Worm (Caenorhabditis elegans): ENCODE results near the gene fbxb-24.

- TF ChIP-seq T22C8.4 (GFP tag; IDR thresholded peaks at IDR 0.05) (no peak), ztf-29 (GFP tag; IDR thresholded peaks at IDR 0.05) (no peak), cog-1 (tag; optimal IDR thresholded peaks at IDR 0.05) (no peak), ref-1 (GFP tag; conservative IDR thresholded peaks at IDR 0.05) (no peak), tab-1 (GFP tag; IDR thresholded peaks at IDR 0.05) (no peak), med-1 (GFP tag; optimal IDR thresholded peaks at IDR 0.05; ENCODE audit: insufficient read depth) (no peak), ztf-23 (GFP tag; IDR thresholded peaks at IDR 0.05) (no peak)
Observed at ce11 chrIII:11914220-11914619, 5.5 kb downstream of the fbxb-24 start, which contains the start of gene Y56A3A.16.
